Fruit fly (Drosophila melanogaster) S2 (cell line): ENCODE measurements around the gene CG13239.

ENCODE experiments used
- CG8478 ChIP-seq: fragments of >200 bp; optimal IDR thresholded peaks from 2 replicates; lab custom pipeline; 2018
- CTCF ChIP-seq, 2 experiments: fragments of >200 bp; optimal IDR thresholded peaks; 2 replicates each; lab custom pipeline; 2018

- TF ChIP-seq CTCF (optimal IDR thresholded peaks at IDR 0.05; lab: Kevin White, UChicago) (no peak), CG8478 (lab: Kevin White, UChicago) (no peak)
Measured at dm6 chr3L:22860487-22860886, at the start of gene CG13239.
